Worm (Caenorhabditis elegans) whole organism, L2 larva: ENCODE data around the gene Y45G5AM.6.
A peak's percentile ranks its signal among the peaks of the same experiment; 100 is the strongest.

Experiments
- C34F6.9 ChIP-seq: fragments of 150-350 bp; optimal IDR thresholded peaks from 2 replicates; lab custom pipeline; 2014; ENCODE audit warnings: missing biosample characterization, missing genetic modification characterization
- F13H6.1 ChIP-seq: sonication (generic microtip); optimal IDR thresholded peaks from 2 replicates; lab custom pipeline; 2016; ENCODE audit warnings: missing genetic modification characterization, missing compliant biosample characterization
- Y55F3AM.14 ChIP-seq: fragments of 200-800 bp; sonication (Bioruptor generic); optimal IDR thresholded peaks from 2 replicates; lab custom pipeline; 2018; ENCODE audit warnings: mild to moderate bottlenecking, missing genetic modification characterization, missing compliant biosample characterization
- ZK546.5 ChIP-seq: sonication (generic microtip); optimal IDR thresholded peaks from 2 replicates; lab custom pipeline; 2017; ENCODE audit warnings: missing biosample characterization, missing genetic modification characterization
- alr-1 ChIP-seq: fragments of 150-350 bp; optimal IDR thresholded peaks from 2 replicates; lab custom pipeline; 2014; ENCODE audit warnings: missing biosample characterization, missing genetic modification characterization
- aly-2 ChIP-seq: fragments of 150-350 bp; optimal IDR thresholded peaks from 2 replicates; lab custom pipeline; 2014; ENCODE audit warnings: missing biosample characterization, missing genetic modification characterization
- ama-1 ChIP-seq: fragments of 150-350 bp; optimal IDR thresholded peaks from 2 replicates; lab custom pipeline; 2018; ENCODE audit warnings: inconsistent platforms
- blmp-1 ChIP-seq: sonication (generic microtip); optimal IDR thresholded peaks from 2 replicates; lab custom pipeline; 2017; ENCODE audit warnings: missing genetic modification characterization, mild to moderate bottlenecking, missing compliant biosample characterization, antibody characterized with exemption, moderate library complexity; ENCODE audit not compliant: insufficient read depth
- ceh-16 ChIP-seq: fragments of 150-350 bp; optimal IDR thresholded peaks from 2 replicates; lab custom pipeline; 2014; ENCODE audit warnings: missing biosample characterization, missing genetic modification characterization
- ceh-82 ChIP-seq: fragments of 150-350 bp; optimal IDR thresholded peaks from 2 replicates; lab custom pipeline; 2014; ENCODE audit warnings: missing biosample characterization, missing genetic modification characterization
- crh-2 ChIP-seq: sonication (generic microtip); optimal IDR thresholded peaks from 2 replicates; lab custom pipeline; 2017; ENCODE audit warnings: missing biosample characterization, missing genetic modification characterization
- elt-3 ChIP-seq: sonication (generic microtip); optimal IDR thresholded peaks from 2 replicates; lab custom pipeline; 2017; ENCODE audit warnings: missing biosample characterization, missing genetic modification characterization
- fos-1 ChIP-seq: fragments of 150-350 bp; optimal IDR thresholded peaks from 2 replicates; lab custom pipeline; 2014; ENCODE audit warnings: missing biosample characterization, missing genetic modification characterization
- gmeb-1 ChIP-seq: fragments of 150-350 bp; optimal IDR thresholded peaks from 2 replicates; lab custom pipeline; 2014; ENCODE audit warnings: missing biosample characterization, missing genetic modification characterization
- lin-11 ChIP-seq: fragments of 150-350 bp; sonication (generic microtip); optimal IDR thresholded peaks from 2 replicates; lab custom pipeline; 2014; ENCODE audit warnings: missing biosample characterization, missing genetic modification characterization, inconsistent platforms, mixed read lengths
- lin-39 ChIP-seq: fragments of 150-350 bp; optimal IDR thresholded peaks from 2 replicates; lab custom pipeline; 2014; ENCODE audit warnings: missing biosample characterization, missing genetic modification reagents, missing genetic modification characterization
- mab-5 ChIP-seq: fragments of 150-350 bp; optimal IDR thresholded peaks from 2 replicates; lab custom pipeline; 2014; ENCODE audit warnings: missing biosample characterization, missing genetic modification characterization
- mbf-1 ChIP-seq: sonication (generic microtip); optimal IDR thresholded peaks from 2 replicates; lab custom pipeline; 2017; ENCODE audit warnings: missing biosample characterization, missing genetic modification characterization
- mdl-1 ChIP-seq, 2 experiments: fragments of 150-350 bp in 1 of 2; sonication (generic microtip) in 1 of 2; optimal IDR thresholded peaks; 2 replicates each; lab custom pipeline; 2017; ENCODE audit warnings: missing biosample characterization in 2 of 2, missing genetic modification characterization in 2 of 2
- nhr-10 ChIP-seq: sonication (generic microtip); optimal IDR thresholded peaks from 2 replicates; lab custom pipeline; 2017; ENCODE audit warnings: missing biosample characterization, missing genetic modification characterization
- nhr-11 ChIP-seq: fragments of 150-350 bp; optimal IDR thresholded peaks from 2 replicates; lab custom pipeline; 2014; ENCODE audit warnings: missing biosample characterization, missing genetic modification characterization
- nhr-129 ChIP-seq: fragments of 150-350 bp; optimal IDR thresholded peaks from 2 replicates; lab custom pipeline; 2014; ENCODE audit warnings: missing biosample characterization, missing genetic modification characterization
- nhr-21 ChIP-seq: fragments of 150-350 bp; optimal IDR thresholded peaks from 2 replicates; lab custom pipeline; 2014; ENCODE audit warnings: missing biosample characterization, missing genetic modification characterization
- nhr-23 ChIP-seq: fragments of 150-350 bp; optimal IDR thresholded peaks from 2 replicates; lab custom pipeline; 2014; ENCODE audit warnings: missing biosample characterization, missing genetic modification reagents, missing genetic modification characterization
- nhr-237 ChIP-seq: fragments of 150-350 bp; optimal IDR thresholded peaks from 2 replicates; lab custom pipeline; 2014; ENCODE audit warnings: missing biosample characterization, missing genetic modification characterization
- nhr-25 ChIP-seq: fragments of 150-350 bp; sonication (generic microtip); optimal IDR thresholded peaks from 3 replicates; lab custom pipeline; 2014; ENCODE audit warnings: missing biosample characterization, missing genetic modification characterization
- nhr-6 ChIP-seq: fragments of 150-350 bp; optimal IDR thresholded peaks from 2 replicates; lab custom pipeline; 2014; ENCODE audit warnings: missing biosample characterization, missing genetic modification characterization
- nhr-77 ChIP-seq: fragments of 150-350 bp; optimal IDR thresholded peaks from 2 replicates; lab custom pipeline; 2014; ENCODE audit warnings: missing biosample characterization, missing genetic modification characterization
- peb-1 ChIP-seq: fragments of 150-350 bp; optimal IDR thresholded peaks from 2 replicates; lab custom pipeline; 2014; ENCODE audit warnings: missing biosample characterization, missing genetic modification characterization
- skn-1 ChIP-seq: sonication (generic microtip); optimal IDR thresholded peaks from 2 replicates; lab custom pipeline; 2017; ENCODE audit warnings: missing biosample characterization, missing genetic modification characterization
- sma-3 ChIP-seq: sonication (generic microtip); optimal IDR thresholded peaks from 2 replicates; lab custom pipeline; 2016; ENCODE audit warnings: missing genetic modification reagents, missing genetic modification characterization, missing compliant biosample characterization
- sma-9 ChIP-seq, 2 experiments: fragments of 150-350 bp in 1 of 2; sonication (generic microtip) in 1 of 2; optimal IDR thresholded peaks; 2 replicates each; lab custom pipeline; 2014 to 2016; ENCODE audit warnings: missing genetic modification characterization in 2 of 2, mild to moderate bottlenecking in 1 of 2, missing biosample characterization in 1 of 2, missing compliant biosample characterization in 1 of 2, missing genetic modification reagents in 1 of 2, moderate library complexity in 1 of 2
- snpc-4 ChIP-seq: fragments of 150-350 bp; optimal IDR thresholded peaks from 2 replicates; lab custom pipeline; 2014; ENCODE audit warnings: missing biosample characterization, missing genetic modification characterization
- unc-39 ChIP-seq: fragments of 150-350 bp; optimal IDR thresholded peaks from 2 replicates; lab custom pipeline; 2014; ENCODE audit warnings: missing biosample characterization, missing genetic modification characterization
- unc-55 ChIP-seq: fragments of 150-350 bp; sonication (generic microtip); optimal IDR thresholded peaks from 3 replicates; lab custom pipeline; 2014; ENCODE audit warnings: missing biosample characterization, missing genetic modification reagents, missing genetic modification characterization
- unc-62 ChIP-seq: fragments of 150-350 bp; optimal IDR thresholded peaks from 2 replicates; lab custom pipeline; 2014; ENCODE audit warnings: missing biosample characterization, missing genetic modification reagents, missing genetic modification characterization
- zag-1 ChIP-seq: fragments of 150-350 bp; optimal IDR thresholded peaks from 2 replicates; lab custom pipeline; 2014; ENCODE audit warnings: missing biosample characterization, missing genetic modification characterization
- ztf-1 ChIP-seq: fragments of 200-800 bp; sonication (Bioruptor generic); conservative IDR thresholded peaks from 2 replicates; pipeline ENCODE4 v1.3.6; 2022; ENCODE audit warnings: missing genetic modification characterization, missing compliant biosample characterization
- ztf-11 ChIP-seq: sonication (generic microtip); optimal IDR thresholded peaks from 2 replicates; lab custom pipeline; 2017; ENCODE audit warnings: missing biosample characterization, missing genetic modification characterization

Gene Y45G5AM.6

DNA sequence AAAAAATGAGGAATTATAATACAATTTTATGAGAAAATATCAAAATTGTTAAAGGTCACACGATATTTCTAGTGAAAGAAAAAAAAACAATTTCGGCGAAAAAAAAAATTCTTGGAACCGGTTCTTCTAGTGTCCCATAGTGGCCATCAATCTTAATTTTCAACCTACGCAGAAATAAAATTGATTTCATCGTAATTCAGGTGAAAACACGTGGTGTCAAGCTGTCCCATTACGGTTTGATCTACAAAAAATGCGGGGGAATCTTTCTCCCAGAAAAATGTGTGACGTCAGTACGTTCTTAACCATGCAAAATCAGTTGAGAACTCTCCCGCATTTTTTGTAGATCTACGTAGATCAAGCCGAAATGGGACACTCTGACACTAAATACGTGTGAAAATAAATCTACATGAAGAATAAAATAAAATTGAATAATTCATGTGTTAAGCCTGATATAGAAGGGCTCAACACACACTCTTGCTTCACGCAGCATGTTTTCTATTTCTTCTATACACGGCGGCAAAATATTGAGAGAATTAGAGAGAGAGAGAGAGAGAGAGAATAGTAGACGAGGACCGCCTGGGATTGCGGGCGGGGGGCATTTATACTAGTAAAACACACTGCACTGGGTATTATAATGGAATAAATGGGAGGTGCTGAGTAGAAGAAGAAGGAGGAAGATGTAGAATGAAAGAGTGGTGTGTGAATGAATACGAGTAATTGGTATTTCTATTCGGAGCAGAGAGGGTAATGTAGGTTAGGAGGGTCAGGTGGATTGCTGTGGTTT, 40.8 kb upstream of the Y45G5AM.6 start:
- no peak for TF ChIP-seq skn-1 (tag; lab: Kevin White, UChicago)
- peak; percentile 5 for TF ChIP-seq nhr-25
- TF ChIP-seq unc-55 (GFP tag; lab: Kevin White, UChicago): peak; percentile 17
- TF ChIP-seq nhr-129: peak; percentile 19
- no peak for TF ChIP-seq elt-3 (tag; lab: Kevin White, UChicago)
- TF ChIP-seq gmeb-1 (tag; lab: Kevin White, UChicago): peak; percentile 6

DNA sequence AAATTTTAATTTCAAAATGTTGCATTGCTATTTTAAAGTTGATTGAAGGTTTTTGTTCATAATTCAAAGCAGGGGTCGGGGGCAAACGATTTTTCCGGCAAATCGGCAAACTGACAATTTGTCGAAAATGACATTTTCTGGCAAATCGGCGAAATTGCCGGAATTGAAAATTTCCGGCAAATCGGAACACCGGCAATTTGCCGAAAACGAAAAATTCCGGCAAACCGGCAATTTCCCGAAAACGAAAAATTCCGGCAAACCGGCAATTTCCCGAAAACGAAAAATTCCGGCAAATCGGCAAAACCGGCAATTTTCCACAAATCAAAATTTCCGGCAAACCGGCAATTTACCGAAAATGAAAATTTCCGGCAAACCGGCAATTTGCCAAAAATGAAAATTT, 38.1 kb upstream of the Y45G5AM.6 start:
- TF ChIP-seq Y55F3AM.14 (GFP tag; lab: Kevin White, UChicago) (peak; percentile 27), snpc-4 (tag; lab: Kevin White, UChicago) (no peak)

DNA sequence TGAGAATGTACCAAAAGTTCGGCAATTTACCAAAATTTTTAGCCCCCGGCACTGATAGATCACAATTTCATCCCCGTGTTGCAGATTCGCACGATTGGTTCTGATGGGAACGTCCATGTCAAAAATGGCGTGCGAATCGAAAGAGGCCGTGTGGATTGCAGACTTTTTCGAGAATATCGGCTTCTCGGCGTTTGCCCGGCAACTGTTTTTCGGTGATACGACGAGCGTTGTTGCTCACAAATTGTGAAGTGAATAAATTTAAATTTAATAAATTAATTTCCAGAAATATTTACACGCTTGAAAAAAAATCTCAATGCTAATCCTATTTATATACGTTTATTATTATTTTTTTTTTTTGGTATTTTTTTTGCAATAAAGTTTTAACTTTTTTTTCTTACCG, 37.5 kb upstream of the Y45G5AM.6 start:
- TF ChIP-seq unc-62 (GFP tag; lab: Kevin White, UChicago) (no peak), mab-5 (tag; lab: Kevin White, UChicago) (no peak), ceh-82 (no peak), nhr-129 (no peak), nhr-21 (tag; lab: Kevin White, UChicago) (no peak), nhr-237 (tag; lab: Kevin White, UChicago) (no peak), blmp-1 (tag; lab: Kevin White, UChicago) (no peak), crh-2 (tag; lab: Kevin White, UChicago) (no peak)

DNA sequence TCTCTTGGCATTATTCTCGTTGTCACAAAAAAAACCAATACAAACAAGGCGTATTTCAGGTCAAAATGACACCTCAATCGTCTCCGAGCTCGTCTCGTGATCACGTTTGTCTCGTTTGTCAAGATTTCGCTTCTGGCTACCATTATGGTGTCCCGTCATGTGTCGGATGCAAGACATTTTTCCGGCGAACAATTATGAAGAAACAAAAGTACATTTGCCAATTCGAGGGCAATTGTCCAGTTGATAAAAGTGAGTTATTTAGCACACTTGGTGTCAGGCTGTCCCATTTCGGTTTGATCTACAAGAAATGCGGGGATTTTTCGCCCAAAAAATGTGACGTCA, 35.0 kb upstream of the Y45G5AM.6 start, which contains the start of gene nhr-114:
TSS of gene nhr-114 (plus strand) at position 59 of the 342 bp plus-strand sequence.
- TF ChIP-seq ama-1 (lab: Kevin White, UChicago) (no peak), nhr-11 (no peak), snpc-4 (tag; lab: Kevin White, UChicago) (peak; percentile 34), ceh-16 (no peak), nhr-25 (no peak), blmp-1 (tag; lab: Kevin White, UChicago) (no peak), unc-62 (GFP tag; lab: Kevin White, UChicago) (no peak), nhr-129 (peak; percentile 30)

DNA sequence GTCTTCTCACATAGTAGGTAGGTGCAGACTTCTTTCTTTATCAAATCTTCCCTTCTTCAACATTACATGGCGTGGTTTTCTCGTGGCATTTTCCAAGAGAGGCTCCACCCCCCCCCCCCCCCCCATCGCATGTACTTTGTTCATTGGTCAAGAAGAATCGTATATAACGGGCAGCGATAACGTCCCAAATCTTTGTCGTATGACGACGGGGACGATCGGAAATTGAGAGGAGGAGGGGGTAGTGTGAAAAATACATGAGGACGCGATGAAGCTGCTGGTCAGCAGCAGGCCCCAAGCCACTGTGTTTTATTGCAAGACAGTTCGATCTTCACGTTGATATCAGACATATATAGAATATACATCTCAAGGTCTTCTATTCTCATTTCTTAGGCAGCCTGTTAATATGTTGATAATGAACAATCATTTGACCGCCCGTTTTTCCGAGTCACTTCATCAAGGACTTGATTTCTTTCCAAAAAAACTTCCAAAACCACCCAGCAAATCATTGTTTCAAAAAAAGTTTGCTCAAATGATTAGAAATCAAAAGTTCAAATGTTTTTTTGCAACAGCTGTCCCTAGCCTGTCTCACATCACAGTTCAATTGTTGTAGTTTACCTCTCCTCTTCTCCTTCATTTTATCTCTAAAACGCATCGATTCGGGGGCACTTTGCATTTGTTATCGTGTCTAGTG, 34.5 kb upstream of the Y45G5AM.6 start:
- TF ChIP-seq sma-3 (GFP tag; lab: Kevin White, UChicago): peak; percentile 22
- no peak for TF ChIP-seq skn-1 (tag; lab: Kevin White, UChicago)
- TF ChIP-seq peb-1: no peak
- TF ChIP-seq nhr-25: peak; percentile 37
- no peak for TF ChIP-seq lin-39 (tag; lab: Kevin White, UChicago)
- no peak for TF ChIP-seq nhr-11
- no peak for TF ChIP-seq snpc-4 (tag; lab: Kevin White, UChicago)
- no peak for TF ChIP-seq crh-2 (tag; lab: Kevin White, UChicago)
- no peak for TF ChIP-seq C34F6.9 (tag; lab: Kevin White, UChicago)
- TF ChIP-seq nhr-21 (tag; lab: Kevin White, UChicago): peak; percentile 68
- TF ChIP-seq nhr-6 (tag; lab: Kevin White, UChicago): no peak
- TF ChIP-seq fos-1 (tag; lab: Kevin White, UChicago): no peak
- TF ChIP-seq ztf-11 (tag; lab: Kevin White, UChicago): no peak
- TF ChIP-seq ZK546.5 (tag; lab: Kevin White, UChicago): no peak
- no peak for TF ChIP-seq mdl-1 (tag; optimal IDR thresholded peaks at IDR 0.05; lab: Kevin White, UChicago)
- no peak for TF ChIP-seq mbf-1
- TF ChIP-seq lin-11 (tag; lab: Kevin White, UChicago): no peak
- TF ChIP-seq F13H6.1: no peak
- TF ChIP-seq zag-1: no peak
- TF ChIP-seq unc-55 (GFP tag; lab: Kevin White, UChicago): no peak
- no peak for TF ChIP-seq unc-39 (tag; lab: Kevin White, UChicago)
- TF ChIP-seq nhr-237 (tag; lab: Kevin White, UChicago): no peak
- TF ChIP-seq aly-2 (tag; lab: Kevin White, UChicago): no peak
- no peak for TF ChIP-seq alr-1 (tag; lab: Kevin White, UChicago)
- TF ChIP-seq Y55F3AM.14 (GFP tag; lab: Kevin White, UChicago): no peak
- TF ChIP-seq nhr-77 (tag; lab: Kevin White, UChicago): no peak
- no peak for TF ChIP-seq ztf-1 (GFP tag; lab: Robert Waterston, UW)
- no peak for TF ChIP-seq ceh-82
- TF ChIP-seq nhr-23: no peak
- peak; percentile 21 for TF ChIP-seq sma-9 (GFP tag; optimal IDR thresholded peaks at IDR 0.05; lab: Kevin White, UChicago)
- TF ChIP-seq sma-9 (tag; optimal IDR thresholded peaks at IDR 0.05; lab: Kevin White, UChicago): no peak
- no peak for TF ChIP-seq elt-3 (tag; lab: Kevin White, UChicago)
- no peak for TF ChIP-seq nhr-10 (tag; lab: Kevin White, UChicago)
- TF ChIP-seq mab-5 (tag; lab: Kevin White, UChicago): no peak
- peak; percentile 44 for TF ChIP-seq blmp-1 (tag; lab: Kevin White, UChicago)
- no peak for TF ChIP-seq unc-62 (GFP tag; lab: Kevin White, UChicago)
